Worm (Caenorhabditis elegans) whole organism, young adult: ENCODE measurements around the gene cyp-13A11.

Source experiments
- B0336.3 ChIP-seq: fragments of 200-800 bp; sonication (Bioruptor generic); IDR thresholded peaks from 2 replicates; pipeline ENCODE4 v1.3.6; 2022; ENCODE audit warnings: missing genetic modification characterization, missing compliant biosample characterization
- F23B12.7 ChIP-seq: sonication (generic microtip); optimal IDR thresholded peaks from 2 replicates; lab custom pipeline; 2017; ENCODE audit warnings: missing genetic modification characterization, mild to moderate bottlenecking, missing compliant biosample characterization, antibody characterized with exemption, moderate library complexity; ENCODE audit not compliant: insufficient read depth
- F33H1.4 ChIP-seq: fragments of 200-800 bp; sonication (Bioruptor generic); IDR thresholded peaks from 2 replicates; pipeline ENCODE4 v1.3.6; 2022; ENCODE audit warnings: missing genetic modification reagents, missing genetic modification characterization, missing compliant biosample characterization
- K12H6.12 ChIP-seq: fragments of 200-800 bp; sonication (Bioruptor generic); optimal IDR thresholded peaks from 2 replicates; lab custom pipeline; 2018; ENCODE audit warnings: mild to moderate bottlenecking, missing genetic modification characterization, missing compliant biosample characterization
- Y67H2A.10 ChIP-seq: fragments of 200-800 bp; sonication (Bioruptor generic); conservative IDR thresholded peaks from 2 replicates; pipeline ENCODE4 v1.3.6; 2022; ENCODE audit warnings: missing genetic modification reagents, missing genetic modification characterization, missing compliant biosample characterization
- hmg-1.2 ChIP-seq: fragments of 200-800 bp; sonication (Bioruptor generic); IDR thresholded peaks from 2 replicates; pipeline ENCODE4 v1.3.6; 2022; ENCODE audit warnings: missing genetic modification reagents, missing genetic modification characterization, missing compliant biosample characterization

DNA sequence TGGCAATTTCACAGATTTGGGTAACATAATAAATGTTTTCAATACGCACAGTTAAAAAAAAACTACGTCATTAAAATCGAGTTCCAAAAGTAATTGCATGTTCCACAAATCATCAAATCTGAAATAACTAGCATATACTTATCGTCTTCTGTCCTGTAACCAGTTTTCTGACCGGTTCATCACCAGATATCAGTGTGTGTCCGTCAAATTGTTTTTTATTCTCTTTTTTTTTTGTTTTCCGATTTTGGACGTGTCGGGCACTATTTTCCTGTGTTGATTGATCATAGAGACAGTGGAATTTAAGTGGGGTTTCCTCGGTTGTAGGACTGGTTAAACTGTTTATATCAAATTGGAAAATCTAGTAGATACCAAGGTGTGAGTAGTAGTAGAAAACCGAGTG lies 6.9 kb upstream of the cyp-13A11 start:
- TF ChIP-seq B0336.3 (GFP tag; lab: Robert Waterston, UW) = no peak
- no peak for TF ChIP-seq F33H1.4 (GFP tag; lab: Robert Waterston, UW)
- no peak for TF ChIP-seq F23B12.7 (tag; lab: Kevin White, UChicago)
- TF ChIP-seq K12H6.12 = no peak
- no peak for TF ChIP-seq hmg-1.2 (GFP tag; lab: Robert Waterston, UW)
- no peak for TF ChIP-seq Y67H2A.10 (GFP tag; lab: Robert Waterston, UW)
